Worm (Caenorhabditis elegans) whole organism, L3 larva: ENCODE results near the gene pqn-87.

Source experiments
- R02D3.7 ChIP-seq: fragments of 150-350 bp; optimal IDR thresholded peaks from 2 replicates; lab custom pipeline; 2014; ENCODE audit warnings: missing biosample characterization, missing genetic modification characterization
- ZK546.5 ChIP-seq: sonication (generic microtip); optimal IDR thresholded peaks from 2 replicates; lab custom pipeline; 2017; ENCODE audit warnings: missing biosample characterization, missing genetic modification characterization
- aly-2 ChIP-seq: fragments of 150-350 bp; optimal IDR thresholded peaks from 2 replicates; lab custom pipeline; 2014; ENCODE audit warnings: missing biosample characterization, missing genetic modification characterization
- ama-1 ChIP-seq: fragments of 150-350 bp; optimal IDR thresholded peaks from 2 replicates; lab custom pipeline; 2018
- ceh-16 ChIP-seq: sonication (generic microtip); optimal IDR thresholded peaks from 2 replicates; lab custom pipeline; 2017; ENCODE audit warnings: missing biosample characterization, missing genetic modification characterization
- ceh-28 ChIP-seq: fragments of 150-350 bp; optimal IDR thresholded peaks from 2 replicates; lab custom pipeline; 2014; ENCODE audit warnings: missing biosample characterization, missing genetic modification reagents, missing genetic modification characterization
- ceh-82 ChIP-seq: fragments of 150-350 bp; optimal IDR thresholded peaks from 2 replicates; lab custom pipeline; 2014; ENCODE audit warnings: missing biosample characterization, missing genetic modification characterization
- ceh-9 ChIP-seq: sonication (generic microtip); optimal IDR thresholded peaks from 2 replicates; lab custom pipeline; 2018; ENCODE audit warnings: missing biosample characterization, missing genetic modification characterization
- daf-12 ChIP-seq: fragments of 150-350 bp; optimal IDR thresholded peaks from 2 replicates; lab custom pipeline; 2014; ENCODE audit warnings: missing biosample characterization, missing genetic modification reagents, missing genetic modification characterization
- egl-27 ChIP-seq: sonication (generic microtip); optimal IDR thresholded peaks from 4 replicates; lab custom pipeline; 2017; ENCODE audit warnings: missing biosample characterization, missing genetic modification reagents, missing genetic modification characterization
- egl-5 ChIP-seq: fragments of 150-350 bp; optimal IDR thresholded peaks from 2 replicates; lab custom pipeline; 2017; ENCODE audit warnings: missing biosample characterization, missing genetic modification reagents, missing genetic modification characterization, inconsistent platforms
- elt-1 ChIP-seq: fragments of 150-350 bp; optimal IDR thresholded peaks from 2 replicates; lab custom pipeline; 2014; ENCODE audit warnings: missing biosample characterization, missing genetic modification characterization
- elt-2 ChIP-seq: sonication (generic microtip); optimal IDR thresholded peaks from 2 replicates; lab custom pipeline; 2016; ENCODE audit warnings: missing genetic modification reagents, mild to moderate bottlenecking, missing genetic modification characterization, missing compliant biosample characterization
- elt-3 ChIP-seq, 3 experiments: fragments of 150-350 bp in 1 of 3; sonication (generic microtip) in 2 of 3; optimal IDR thresholded peaks; 2 replicates in 2 of 3; 4 replicates in 1 of 3; lab custom pipeline; 2014 to 2017; ENCODE audit warnings: missing biosample characterization in 3 of 3, missing genetic modification characterization in 3 of 3
- eor-1 ChIP-seq, 2 experiments: fragments of 150-350 bp; optimal IDR thresholded peaks; 2 replicates each; lab custom pipeline; 2014 to 2018; ENCODE audit warnings: missing biosample characterization in 2 of 2, missing genetic modification characterization in 2 of 2
- fkh-10 ChIP-seq: sonication (generic microtip); optimal IDR thresholded peaks from 2 replicates; lab custom pipeline; 2017; ENCODE audit warnings: missing biosample characterization, missing genetic modification reagents, missing genetic modification characterization
- fkh-2 ChIP-seq: fragments of 150-350 bp; optimal IDR thresholded peaks from 2 replicates; lab custom pipeline; 2014; ENCODE audit warnings: missing biosample characterization, missing genetic modification reagents, missing genetic modification characterization
- fos-1 ChIP-seq: fragments of 150-350 bp; optimal IDR thresholded peaks from 2 replicates; lab custom pipeline; 2014; ENCODE audit warnings: missing biosample characterization, missing genetic modification characterization
- hmg-11 ChIP-seq: sonication (generic microtip); optimal IDR thresholded peaks from 2 replicates; lab custom pipeline; 2016; ENCODE audit warnings: missing genetic modification characterization, missing compliant biosample characterization
- jun-1 ChIP-seq: fragments of 150-350 bp; optimal IDR thresholded peaks from 2 replicates; lab custom pipeline; 2014; ENCODE audit warnings: missing biosample characterization, missing genetic modification reagents, missing genetic modification characterization
- lin-15B ChIP-seq: fragments of 150-350 bp; optimal IDR thresholded peaks from 2 replicates; lab custom pipeline; 2014; ENCODE audit warnings: missing biosample characterization, missing genetic modification characterization
- lin-39 ChIP-seq: fragments of 150-350 bp; optimal IDR thresholded peaks from 2 replicates; lab custom pipeline; 2018; ENCODE audit warnings: missing biosample characterization, missing genetic modification reagents, missing genetic modification characterization
- lsy-12 ChIP-seq: sonication (generic microtip); optimal IDR thresholded peaks from 2 replicates; lab custom pipeline; 2016; ENCODE audit warnings: mild to moderate bottlenecking, missing genetic modification characterization, missing compliant biosample characterization
- mdl-1 ChIP-seq: fragments of 150-350 bp; optimal IDR thresholded peaks from 2 replicates; lab custom pipeline; 2014; ENCODE audit warnings: missing biosample characterization, missing genetic modification characterization
- mml-1 ChIP-seq: fragments of 150-350 bp; sonication (generic microtip); optimal IDR thresholded peaks from 3 replicates; lab custom pipeline; 2014; ENCODE audit warnings: missing biosample characterization, missing genetic modification characterization
- nfya-1 ChIP-seq: sonication (generic microtip); optimal IDR thresholded peaks from 2 replicates; lab custom pipeline; 2017; ENCODE audit warnings: missing genetic modification characterization, mild to moderate bottlenecking, missing compliant biosample characterization, antibody characterized with exemption, moderate library complexity; ENCODE audit not compliant: insufficient read depth
- nhr-11 ChIP-seq: fragments of 150-350 bp; optimal IDR thresholded peaks from 2 replicates; lab custom pipeline; 2014; ENCODE audit warnings: missing biosample characterization, missing genetic modification characterization
- nhr-12 ChIP-seq: fragments of 150-350 bp; optimal IDR thresholded peaks from 2 replicates; lab custom pipeline; 2014; ENCODE audit warnings: missing biosample characterization, missing genetic modification characterization
- nhr-23 ChIP-seq: fragments of 150-350 bp; optimal IDR thresholded peaks from 2 replicates; lab custom pipeline; 2014; ENCODE audit warnings: missing biosample characterization, missing genetic modification reagents, missing genetic modification characterization
- nhr-237 ChIP-seq: fragments of 150-350 bp; optimal IDR thresholded peaks from 2 replicates; lab custom pipeline; 2014; ENCODE audit warnings: missing biosample characterization, missing genetic modification characterization
- nhr-25 ChIP-seq: sonication (generic microtip); optimal IDR thresholded peaks from 2 replicates; lab custom pipeline; 2017; ENCODE audit warnings: missing biosample characterization, missing genetic modification characterization
- nhr-28 ChIP-seq: fragments of 150-350 bp; optimal IDR thresholded peaks from 2 replicates; lab custom pipeline; 2014; ENCODE audit warnings: missing biosample characterization, missing genetic modification characterization
- nhr-43 ChIP-seq: sonication (generic microtip); optimal IDR thresholded peaks from 2 replicates; lab custom pipeline; 2016; ENCODE audit warnings: mild to moderate bottlenecking, missing genetic modification characterization, missing compliant biosample characterization; ENCODE audit not compliant: poor library complexity, severe bottlenecking
- nhr-67 ChIP-seq: fragments of 150-350 bp; optimal IDR thresholded peaks from 2 replicates; lab custom pipeline; 2014; ENCODE audit warnings: missing biosample characterization, missing genetic modification characterization
- nhr-76 ChIP-seq: fragments of 150-350 bp; sonication (generic microtip); optimal IDR thresholded peaks from 5 replicates; lab custom pipeline; 2014; ENCODE audit warnings: missing biosample characterization, missing genetic modification characterization
- nhr-77 ChIP-seq: fragments of 150-350 bp; optimal IDR thresholded peaks from 2 replicates; lab custom pipeline; 2014; ENCODE audit warnings: missing biosample characterization, missing genetic modification characterization
- pha-4 ChIP-seq: fragments of 150-350 bp; optimal IDR thresholded peaks from 2 replicates; lab custom pipeline; 2014; ENCODE audit warnings: missing biosample characterization, missing genetic modification reagents, missing genetic modification characterization
- pqm-1 ChIP-seq: fragments of 150-350 bp; optimal IDR thresholded peaks from 2 replicates; lab custom pipeline; 2017; ENCODE audit warnings: missing biosample characterization, missing genetic modification characterization, inconsistent platforms
- sea-2 ChIP-seq: fragments of 150-350 bp; sonication (generic microtip); optimal IDR thresholded peaks from 4 replicates; lab custom pipeline; 2014; ENCODE audit warnings: missing biosample characterization, missing genetic modification reagents, missing genetic modification characterization
- skn-1 ChIP-seq: fragments of 150-350 bp; optimal IDR thresholded peaks from 2 replicates; lab custom pipeline; 2014; ENCODE audit warnings: missing biosample characterization, missing genetic modification characterization
- snpc-4 ChIP-seq: fragments of 150-350 bp; optimal IDR thresholded peaks from 2 replicates; lab custom pipeline; 2014; ENCODE audit warnings: missing biosample characterization, missing genetic modification characterization
- tbx-2 ChIP-seq: sonication (generic microtip); optimal IDR thresholded peaks from 2 replicates; lab custom pipeline; 2016; ENCODE audit warnings: mild to moderate bottlenecking, missing genetic modification characterization, missing compliant biosample characterization
- unc-39 ChIP-seq: sonication (generic microtip); optimal IDR thresholded peaks from 4 replicates; lab custom pipeline; 2017; ENCODE audit warnings: missing biosample characterization, missing genetic modification characterization
- unc-62 ChIP-seq: fragments of 150-350 bp; sonication (generic microtip); optimal IDR thresholded peaks from 4 replicates; lab custom pipeline; 2014; ENCODE audit warnings: missing biosample characterization, missing genetic modification reagents, missing genetic modification characterization
- zag-1 ChIP-seq: fragments of 150-350 bp; optimal IDR thresholded peaks from 2 replicates; lab custom pipeline; 2014; ENCODE audit warnings: missing biosample characterization, missing genetic modification characterization
- ztf-11 ChIP-seq: fragments of 150-350 bp; optimal IDR thresholded peaks from 2 replicates; lab custom pipeline; 2014; ENCODE audit warnings: missing biosample characterization, missing genetic modification characterization
- ztf-4 ChIP-seq: fragments of 150-350 bp; optimal IDR thresholded peaks from 2 replicates; lab custom pipeline; 2014; ENCODE audit warnings: missing biosample characterization, missing genetic modification characterization

Gene pqn-87

ce11 chrII:12228005-12228404 is 3.1 kb upstream of the pqn-87 start, which contains the start of gene sinh-1:
sinh-1 (plus strand) TSS chrII:12228305.
- TF ChIP-seq egl-5 (tag; lab: Kevin White, UChicago) (no peak), ceh-28 (no peak), eor-1 (tag; optimal IDR thresholded peaks at IDR 0.05; lab: Kevin White, UChicago) (no peak), nhr-43 (no peak), ceh-82 (tag; lab: Kevin White, UChicago) (no peak), nhr-23 (tag; lab: Kevin White, UChicago) (no peak), skn-1 (tag; lab: Kevin White, UChicago) (no peak), nhr-67 (no peak)
- TF ChIP-seq, all 47 proteins: peak for 0

ce11 chrII:12226192-12226591 is 1.3 kb upstream of the pqn-87 start:
- no peak for TF ChIP-seq egl-27 (tag; lab: Kevin White, UChicago)
- no peak for TF ChIP-seq nhr-23 (tag; lab: Kevin White, UChicago)
- TF ChIP-seq nhr-67 = no peak
- TF ChIP-seq aly-2 (tag; lab: Kevin White, UChicago) = no peak
- no peak for TF ChIP-seq nhr-77 (tag; lab: Kevin White, UChicago)
- no peak for TF ChIP-seq nhr-76 (tag; lab: Kevin White, UChicago)
- TF ChIP-seq fkh-10 (GFP tag; lab: Kevin White, UChicago) = no peak
- TF ChIP-seq ceh-9 (tag; lab: Kevin White, UChicago) = no peak
- TF ChIP-seq ztf-4 (tag; lab: Kevin White, UChicago) = no peak
- no peak for TF ChIP-seq ceh-82 (tag; lab: Kevin White, UChicago)
- no peak for TF ChIP-seq ceh-28
- TF ChIP-seq unc-39 = no peak

ce11 chrII:12222524-12222923 is 2.4 kb downstream of the pqn-87 start:
- TF ChIP-seq hmg-11 (tag; lab: Kevin White, UChicago) = peak; percentile 92
- no peak for TF ChIP-seq nhr-237 (tag; lab: Kevin White, UChicago)
- peak; percentile 63 for TF ChIP-seq tbx-2 (tag; lab: Kevin White, UChicago)
- TF ChIP-seq elt-1 = no peak
- no peak for TF ChIP-seq eor-1 (tag; optimal IDR thresholded peaks at IDR 0.05; lab: Kevin White, UChicago)
- TF ChIP-seq egl-5 (tag; lab: Kevin White, UChicago) = peak; percentile 62
- TF ChIP-seq elt-2 (tag; lab: Kevin White, UChicago) = peak; percentile 28
- no peak for TF ChIP-seq mml-1 (tag; lab: Kevin White, UChicago)
- no peak for TF ChIP-seq ceh-16 (tag; lab: Kevin White, UChicago)
- no peak for TF ChIP-seq nhr-28 (tag; lab: Kevin White, UChicago)
- TF ChIP-seq nhr-12 (tag; lab: Kevin White, UChicago) = no peak
- TF ChIP-seq zag-1 (tag; lab: Kevin White, UChicago) = no peak
- TF ChIP-seq unc-62 = peak; percentile 31
- peak; percentile 79 for TF ChIP-seq lin-15B
- peak; percentile 65 for TF ChIP-seq nhr-23 (tag; lab: Kevin White, UChicago)
- TF ChIP-seq skn-1 (tag; lab: Kevin White, UChicago) = peak; percentile 1
- TF ChIP-seq mdl-1 = no peak
- peak; percentile 85 for TF ChIP-seq pha-4 (tag; lab: Kevin White, UChicago)
- TF ChIP-seq ceh-9 (tag; lab: Kevin White, UChicago) = no peak
- TF ChIP-seq snpc-4 (tag; lab: Kevin White, UChicago) = peak; percentile 88
- no peak for TF ChIP-seq ztf-4 (tag; lab: Kevin White, UChicago)
- TF ChIP-seq ceh-28 = peak; percentile 84
- TF ChIP-seq egl-27 (tag; lab: Kevin White, UChicago) = peak; percentile 27
- no peak for TF ChIP-seq nhr-67
- no peak for TF ChIP-seq nhr-77 (tag; lab: Kevin White, UChicago)
- no peak for TF ChIP-seq fkh-2 (tag; lab: Kevin White, UChicago)
- TF ChIP-seq fos-1 (tag; lab: Kevin White, UChicago) = no peak
- TF ChIP-seq aly-2 (tag; lab: Kevin White, UChicago) = no peak
- peak; percentile 5 for TF ChIP-seq ama-1 (lab: Kevin White, UChicago)
- TF ChIP-seq lin-39 (tag; lab: Kevin White, UChicago) = peak; percentile 76
- peak; percentile 5 for TF ChIP-seq jun-1
- TF ChIP-seq fkh-10 (GFP tag; lab: Kevin White, UChicago) = peak; percentile 35
- TF ChIP-seq ZK546.5 (tag; lab: Kevin White, UChicago) = no peak
- TF ChIP-seq elt-3 (tag; optimal IDR thresholded peaks at IDR 0.05; lab: Kevin White, UChicago) = no peak
- no peak for TF ChIP-seq pqm-1 (tag; lab: Kevin White, UChicago)
- peak; percentile 60 for TF ChIP-seq R02D3.7 (tag; lab: Kevin White, UChicago)
- no peak for TF ChIP-seq ceh-82 (tag; lab: Kevin White, UChicago)
- TF ChIP-seq nhr-76 (tag; lab: Kevin White, UChicago) = no peak
- TF ChIP-seq ztf-11 (tag; lab: Kevin White, UChicago) = no peak
- no peak for TF ChIP-seq daf-12 (tag; lab: Kevin White, UChicago)
- peak; percentile 90 for TF ChIP-seq nhr-25 (tag; lab: Kevin White, UChicago)
- peak; percentile 41 for TF ChIP-seq lsy-12 (tag; lab: Kevin White, UChicago)
- TF ChIP-seq unc-39 = no peak
- peak; percentile 14 for TF ChIP-seq sea-2
- no peak for TF ChIP-seq nhr-11 (tag; lab: Kevin White, UChicago)
- peak; percentile 93 for TF ChIP-seq nfya-1 (tag; lab: Kevin White, UChicago)
- peak; percentile 67 for TF ChIP-seq nhr-43
- TF ChIP-seq, all 47 proteins: peak for 22
